Worm (Caenorhabditis elegans) whole organism, L3 larva: ENCODE data around the gene nmur-1.
A peak's percentile ranks its signal among the peaks of the same experiment; 100 is the strongest.

Experiments used
- R02D3.7 ChIP-seq: fragments of 150-350 bp; optimal IDR thresholded peaks from 2 replicates; lab custom pipeline; 2014; ENCODE audit warnings: missing biosample characterization, missing genetic modification characterization
- ZK546.5 ChIP-seq: sonication (generic microtip); optimal IDR thresholded peaks from 2 replicates; lab custom pipeline; 2017; ENCODE audit warnings: missing biosample characterization, missing genetic modification characterization
- aly-2 ChIP-seq: fragments of 150-350 bp; optimal IDR thresholded peaks from 2 replicates; lab custom pipeline; 2014; ENCODE audit warnings: missing biosample characterization, missing genetic modification characterization
- ama-1 ChIP-seq: fragments of 150-350 bp; optimal IDR thresholded peaks from 2 replicates; lab custom pipeline; 2018
- ceh-16 ChIP-seq: sonication (generic microtip); optimal IDR thresholded peaks from 2 replicates; lab custom pipeline; 2017; ENCODE audit warnings: missing biosample characterization, missing genetic modification characterization
- ceh-28 ChIP-seq: fragments of 150-350 bp; optimal IDR thresholded peaks from 2 replicates; lab custom pipeline; 2014; ENCODE audit warnings: missing biosample characterization, missing genetic modification reagents, missing genetic modification characterization
- ceh-82 ChIP-seq: fragments of 150-350 bp; optimal IDR thresholded peaks from 2 replicates; lab custom pipeline; 2014; ENCODE audit warnings: missing biosample characterization, missing genetic modification characterization
- ceh-9 ChIP-seq: sonication (generic microtip); optimal IDR thresholded peaks from 2 replicates; lab custom pipeline; 2018; ENCODE audit warnings: missing biosample characterization, missing genetic modification characterization
- egl-5 ChIP-seq: fragments of 150-350 bp; optimal IDR thresholded peaks from 2 replicates; lab custom pipeline; 2017; ENCODE audit warnings: missing biosample characterization, missing genetic modification reagents, missing genetic modification characterization, inconsistent platforms
- elt-1 ChIP-seq: fragments of 150-350 bp; optimal IDR thresholded peaks from 2 replicates; lab custom pipeline; 2014; ENCODE audit warnings: missing biosample characterization, missing genetic modification characterization
- elt-2 ChIP-seq: sonication (generic microtip); optimal IDR thresholded peaks from 2 replicates; lab custom pipeline; 2016; ENCODE audit warnings: missing genetic modification reagents, mild to moderate bottlenecking, missing genetic modification characterization, missing compliant biosample characterization
- elt-3 ChIP-seq, 3 experiments: fragments of 150-350 bp in 1 of 3; sonication (generic microtip) in 2 of 3; optimal IDR thresholded peaks; 2 replicates in 2 of 3; 4 replicates in 1 of 3; lab custom pipeline; 2014 to 2017; ENCODE audit warnings: missing biosample characterization in 3 of 3, missing genetic modification characterization in 3 of 3
- fos-1 ChIP-seq: fragments of 150-350 bp; optimal IDR thresholded peaks from 2 replicates; lab custom pipeline; 2014; ENCODE audit warnings: missing biosample characterization, missing genetic modification characterization
- hmg-11 ChIP-seq: sonication (generic microtip); optimal IDR thresholded peaks from 2 replicates; lab custom pipeline; 2016; ENCODE audit warnings: missing genetic modification characterization, missing compliant biosample characterization
- lin-15B ChIP-seq: fragments of 150-350 bp; optimal IDR thresholded peaks from 2 replicates; lab custom pipeline; 2014; ENCODE audit warnings: missing biosample characterization, missing genetic modification characterization
- lsy-12 ChIP-seq: sonication (generic microtip); optimal IDR thresholded peaks from 2 replicates; lab custom pipeline; 2016; ENCODE audit warnings: mild to moderate bottlenecking, missing genetic modification characterization, missing compliant biosample characterization
- mdl-1 ChIP-seq: fragments of 150-350 bp; optimal IDR thresholded peaks from 2 replicates; lab custom pipeline; 2014; ENCODE audit warnings: missing biosample characterization, missing genetic modification characterization
- mml-1 ChIP-seq: fragments of 150-350 bp; sonication (generic microtip); optimal IDR thresholded peaks from 3 replicates; lab custom pipeline; 2014; ENCODE audit warnings: missing biosample characterization, missing genetic modification characterization
- nfya-1 ChIP-seq: sonication (generic microtip); optimal IDR thresholded peaks from 2 replicates; lab custom pipeline; 2017; ENCODE audit warnings: missing genetic modification characterization, mild to moderate bottlenecking, missing compliant biosample characterization, antibody characterized with exemption, moderate library complexity; ENCODE audit not compliant: insufficient read depth
- nhr-11 ChIP-seq: fragments of 150-350 bp; optimal IDR thresholded peaks from 2 replicates; lab custom pipeline; 2014; ENCODE audit warnings: missing biosample characterization, missing genetic modification characterization
- nhr-12 ChIP-seq: fragments of 150-350 bp; optimal IDR thresholded peaks from 2 replicates; lab custom pipeline; 2014; ENCODE audit warnings: missing biosample characterization, missing genetic modification characterization
- nhr-23 ChIP-seq: fragments of 150-350 bp; optimal IDR thresholded peaks from 2 replicates; lab custom pipeline; 2014; ENCODE audit warnings: missing biosample characterization, missing genetic modification reagents, missing genetic modification characterization
- nhr-237 ChIP-seq: fragments of 150-350 bp; optimal IDR thresholded peaks from 2 replicates; lab custom pipeline; 2014; ENCODE audit warnings: missing biosample characterization, missing genetic modification characterization
- nhr-25 ChIP-seq: sonication (generic microtip); optimal IDR thresholded peaks from 2 replicates; lab custom pipeline; 2017; ENCODE audit warnings: missing biosample characterization, missing genetic modification characterization
- nhr-28 ChIP-seq: fragments of 150-350 bp; optimal IDR thresholded peaks from 2 replicates; lab custom pipeline; 2014; ENCODE audit warnings: missing biosample characterization, missing genetic modification characterization
- nhr-43 ChIP-seq: sonication (generic microtip); optimal IDR thresholded peaks from 2 replicates; lab custom pipeline; 2016; ENCODE audit warnings: mild to moderate bottlenecking, missing genetic modification characterization, missing compliant biosample characterization; ENCODE audit not compliant: poor library complexity, severe bottlenecking
- nhr-67 ChIP-seq: fragments of 150-350 bp; optimal IDR thresholded peaks from 2 replicates; lab custom pipeline; 2014; ENCODE audit warnings: missing biosample characterization, missing genetic modification characterization
- nhr-76 ChIP-seq: fragments of 150-350 bp; sonication (generic microtip); optimal IDR thresholded peaks from 5 replicates; lab custom pipeline; 2014; ENCODE audit warnings: missing biosample characterization, missing genetic modification characterization
- nhr-77 ChIP-seq: fragments of 150-350 bp; optimal IDR thresholded peaks from 2 replicates; lab custom pipeline; 2014; ENCODE audit warnings: missing biosample characterization, missing genetic modification characterization
- pqm-1 ChIP-seq: fragments of 150-350 bp; optimal IDR thresholded peaks from 2 replicates; lab custom pipeline; 2017; ENCODE audit warnings: missing biosample characterization, missing genetic modification characterization, inconsistent platforms
- sea-2 ChIP-seq: fragments of 150-350 bp; sonication (generic microtip); optimal IDR thresholded peaks from 4 replicates; lab custom pipeline; 2014; ENCODE audit warnings: missing biosample characterization, missing genetic modification reagents, missing genetic modification characterization
- skn-1 ChIP-seq: fragments of 150-350 bp; optimal IDR thresholded peaks from 2 replicates; lab custom pipeline; 2014; ENCODE audit warnings: missing biosample characterization, missing genetic modification characterization
- snpc-4 ChIP-seq: fragments of 150-350 bp; optimal IDR thresholded peaks from 2 replicates; lab custom pipeline; 2014; ENCODE audit warnings: missing biosample characterization, missing genetic modification characterization
- tbx-2 ChIP-seq: sonication (generic microtip); optimal IDR thresholded peaks from 2 replicates; lab custom pipeline; 2016; ENCODE audit warnings: mild to moderate bottlenecking, missing genetic modification characterization, missing compliant biosample characterization
- unc-39 ChIP-seq: sonication (generic microtip); optimal IDR thresholded peaks from 4 replicates; lab custom pipeline; 2017; ENCODE audit warnings: missing biosample characterization, missing genetic modification characterization
- unc-62 ChIP-seq: fragments of 150-350 bp; sonication (generic microtip); optimal IDR thresholded peaks from 4 replicates; lab custom pipeline; 2014; ENCODE audit warnings: missing biosample characterization, missing genetic modification reagents, missing genetic modification characterization
- zag-1 ChIP-seq: fragments of 150-350 bp; optimal IDR thresholded peaks from 2 replicates; lab custom pipeline; 2014; ENCODE audit warnings: missing biosample characterization, missing genetic modification characterization
- ztf-11 ChIP-seq: fragments of 150-350 bp; optimal IDR thresholded peaks from 2 replicates; lab custom pipeline; 2014; ENCODE audit warnings: missing biosample characterization, missing genetic modification characterization
- ztf-4 ChIP-seq: fragments of 150-350 bp; optimal IDR thresholded peaks from 2 replicates; lab custom pipeline; 2014; ENCODE audit warnings: missing biosample characterization, missing genetic modification characterization

nmur-1 gene

DNA sequence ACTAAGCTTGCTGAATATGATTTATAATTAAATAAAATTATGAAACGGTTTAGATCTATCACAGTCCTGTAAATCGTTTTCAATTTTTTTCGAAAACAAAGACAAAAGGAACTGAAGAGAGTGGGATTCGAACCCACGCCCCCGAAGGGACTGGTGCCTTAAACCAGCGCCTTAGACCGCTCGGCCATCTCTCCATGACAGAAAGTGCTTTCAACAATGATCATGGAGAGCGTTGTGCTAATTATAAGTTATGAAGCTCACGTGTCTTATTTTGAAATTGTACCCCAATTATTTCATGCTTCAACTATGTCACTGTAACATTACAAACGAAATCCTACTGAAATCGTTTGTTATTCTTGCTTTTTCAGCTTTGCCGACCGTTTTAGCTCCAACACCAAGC lies 25.0 kb upstream of the nmur-1 start:
- TF ChIP-seq lsy-12 (tag; lab: Kevin White, UChicago): no peak
- TF ChIP-seq elt-2 (tag; lab: Kevin White, UChicago): no peak
- no peak for TF ChIP-seq ztf-4 (tag; lab: Kevin White, UChicago)
- TF ChIP-seq egl-5 (tag; lab: Kevin White, UChicago): no peak
- TF ChIP-seq elt-3 (tag; optimal IDR thresholded peaks at IDR 0.05; lab: Kevin White, UChicago): no peak
- no peak for TF ChIP-seq lin-15B (tag; lab: Kevin White, UChicago)
- no peak for TF ChIP-seq nhr-23 (tag; lab: Kevin White, UChicago)
- TF ChIP-seq elt-1 (tag; lab: Kevin White, UChicago): no peak
- no peak for TF ChIP-seq mdl-1 (tag; lab: Kevin White, UChicago)
- no peak for TF ChIP-seq skn-1 (tag; lab: Kevin White, UChicago)
- TF ChIP-seq ztf-11: no peak

DNA sequence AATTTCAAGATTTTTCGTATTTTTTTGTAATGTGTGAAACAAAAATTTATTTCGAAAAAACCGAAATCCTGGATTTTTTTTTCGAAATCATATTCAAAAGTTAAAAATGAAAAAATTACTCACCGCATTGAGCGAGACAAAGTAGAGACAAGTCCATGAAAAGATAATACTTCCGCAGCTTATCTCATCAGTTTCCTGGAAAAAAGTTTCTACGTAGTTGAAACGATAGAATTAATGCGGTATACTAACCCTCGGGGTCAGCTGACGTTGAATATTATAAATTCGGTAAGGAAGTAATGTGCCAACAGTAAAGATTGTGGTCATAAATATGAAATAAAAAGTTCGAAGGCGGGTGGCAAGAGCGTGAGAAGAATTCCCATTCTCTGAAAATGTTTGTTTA lies 22.8 kb upstream of the nmur-1 start:
- TF ChIP-seq zag-1 (tag; lab: Kevin White, UChicago) (no peak), unc-62 (no peak), ceh-28 (tag; lab: Kevin White, UChicago) (no peak), elt-3 (tag; optimal IDR thresholded peaks at IDR 0.05; lab: Kevin White, UChicago) (no peak), nhr-25 (no peak), snpc-4 (tag; lab: Kevin White, UChicago) (no peak), egl-5 (tag; lab: Kevin White, UChicago) (no peak), mdl-1 (tag; lab: Kevin White, UChicago) (no peak), mml-1 (tag; lab: Kevin White, UChicago) (no peak), fos-1 (tag; lab: Kevin White, UChicago) (no peak), nhr-237 (tag; lab: Kevin White, UChicago) (no peak)

ce11 chrX:8961120-8961834 lies 19.5 kb upstream of the nmur-1 start, which contains the start of gene aexr-3:
Gene aexr-3, minus strand, starts transcription at chrX:8961170.
- TF ChIP-seq aly-2 (tag; lab: Kevin White, UChicago): no peak
- no peak for TF ChIP-seq mdl-1 (tag; lab: Kevin White, UChicago)
- TF ChIP-seq zag-1 (tag; lab: Kevin White, UChicago): no peak
- no peak for TF ChIP-seq ama-1 (lab: Kevin White, UChicago)
- TF ChIP-seq sea-2 (GFP tag; lab: Kevin White, UChicago): no peak
- TF ChIP-seq nhr-12 (tag; lab: Kevin White, UChicago): no peak
- TF ChIP-seq tbx-2 (tag; lab: Kevin White, UChicago): no peak

DNA sequence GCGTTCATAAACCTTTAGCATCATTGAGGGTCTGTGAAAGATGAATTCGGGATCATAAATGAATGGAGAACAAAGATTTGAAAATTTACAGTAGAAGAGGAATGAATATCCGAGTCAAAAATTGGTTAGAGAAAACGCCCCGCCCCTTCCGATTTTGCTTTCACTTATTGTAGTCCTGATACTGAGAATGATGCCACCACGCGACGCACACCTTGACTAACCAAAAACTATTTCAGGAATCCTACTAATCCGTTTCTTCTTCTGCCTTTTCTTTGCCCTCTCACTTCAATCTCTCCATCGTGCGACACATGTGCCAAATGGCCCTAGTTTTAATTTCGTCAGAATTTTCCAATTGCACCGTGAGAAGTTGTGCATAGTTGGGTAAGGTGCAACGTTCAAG lies 17.3 kb upstream of the nmur-1 start:
- TF ChIP-seq nhr-76 (no peak), ceh-9 (no peak), aly-2 (tag; lab: Kevin White, UChicago) (no peak), nhr-77 (tag; lab: Kevin White, UChicago) (no peak), lsy-12 (tag; lab: Kevin White, UChicago) (no peak), zag-1 (tag; lab: Kevin White, UChicago) (no peak), unc-39 (no peak), elt-3 (tag; optimal IDR thresholded peaks at IDR 0.05; lab: Kevin White, UChicago) (no peak), sea-2 (GFP tag; lab: Kevin White, UChicago) (no peak)

DNA sequence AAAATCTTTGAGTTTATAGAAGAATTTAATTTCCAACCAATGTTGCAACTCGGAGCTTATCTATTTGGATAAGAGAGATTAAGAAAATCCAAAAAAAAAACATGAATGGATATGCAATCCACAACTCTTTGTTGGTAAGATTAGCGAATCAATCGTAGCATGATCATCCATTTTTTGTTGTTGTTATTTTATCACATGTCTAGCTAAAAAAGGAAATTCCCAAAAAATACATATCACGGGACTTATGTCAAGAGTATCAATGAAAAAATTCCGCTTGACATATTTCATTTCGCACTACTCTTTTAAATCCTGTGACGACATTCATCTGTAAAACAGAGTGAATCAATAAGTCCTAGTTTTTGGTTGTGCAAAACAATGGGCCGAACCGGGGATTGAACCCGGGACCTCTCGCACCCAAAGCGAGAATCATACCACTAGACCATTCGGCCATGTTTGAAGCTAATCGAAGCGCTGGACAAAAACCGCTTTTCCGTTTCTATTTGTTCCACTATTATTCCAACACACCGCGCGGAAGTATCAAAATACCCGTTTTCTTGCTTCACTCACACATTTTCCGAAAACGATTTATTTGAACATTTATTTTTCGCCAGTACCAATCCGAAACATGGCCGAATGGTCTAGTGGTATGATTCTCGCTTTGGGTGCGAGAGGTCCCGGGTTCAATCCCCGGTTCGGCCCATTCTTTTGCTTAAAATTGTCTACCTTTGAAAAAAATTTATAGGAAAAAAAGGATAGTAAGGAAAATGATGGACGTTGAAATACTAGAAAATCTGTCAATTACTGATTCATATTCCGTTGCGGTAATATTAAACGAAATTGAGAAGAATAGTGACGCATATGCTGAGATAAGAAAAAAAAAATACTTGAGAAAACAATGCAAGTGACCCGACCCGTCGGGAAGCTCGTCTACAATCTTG lies 11.4 kb upstream of the nmur-1 start:
- TF ChIP-seq R02D3.7 (tag; lab: Kevin White, UChicago) (no peak), nhr-25 (peak; percentile 62), nhr-43 (tag; lab: Kevin White, UChicago) (peak; percentile 63), nhr-76 (no peak), nhr-77 (tag; lab: Kevin White, UChicago) (peak; percentile 12), ceh-16 (tag; lab: Kevin White, UChicago) (no peak), mml-1 (tag; lab: Kevin White, UChicago) (no peak), lsy-12 (tag; lab: Kevin White, UChicago) (peak; percentile 24), nhr-237 (tag; lab: Kevin White, UChicago) (no peak), ceh-82 (no peak), nhr-28 (no peak), pqm-1 (tag; lab: Kevin White, UChicago) (no peak), ama-1 (lab: Kevin White, UChicago) (no peak), nhr-12 (tag; lab: Kevin White, UChicago) (no peak), egl-5 (tag; lab: Kevin White, UChicago) (no peak), nhr-11 (no peak), skn-1 (tag; lab: Kevin White, UChicago) (peak; percentile 17), ztf-11 (no peak), nfya-1 (peak; percentile 12), elt-1 (tag; lab: Kevin White, UChicago) (no peak), mdl-1 (tag; lab: Kevin White, UChicago) (no peak), ZK546.5 (tag; lab: Kevin White, UChicago) (no peak), tbx-2 (tag; lab: Kevin White, UChicago) (peak; percentile 32), nhr-67 (tag; lab: Kevin White, UChicago) (no peak), hmg-11 (tag; lab: Kevin White, UChicago) (peak; percentile 6)
